Worm (Caenorhabditis elegans) whole organism, midembryonic: ENCODE data around the gene Y71H10B.1.

ENCODE experiments used
- cog-1 ChIP-seq: sonication (generic microtip); optimal IDR thresholded peaks from 2 replicates; lab custom pipeline; 2016; ENCODE audit warnings: missing genetic modification characterization, missing compliant biosample characterization
- klf-2 ChIP-seq: fragments of 200-800 bp; sonication (Bioruptor generic); conservative IDR thresholded peaks from 2 replicates; pipeline ENCODE4 v1.3.6; 2022; ENCODE audit warnings: missing genetic modification reagents, missing genetic modification characterization, missing compliant biosample characterization
- med-1 ChIP-seq: sonication (generic microtip); optimal IDR thresholded peaks from 2 replicates; lab custom pipeline; 2017; ENCODE audit warnings: missing genetic modification characterization, mild to moderate bottlenecking, missing compliant biosample characterization, antibody characterized with exemption, missing genetic modification reagents; ENCODE audit not compliant: insufficient read depth
- ztf-23 ChIP-seq: fragments of 200-800 bp; sonication (Bioruptor generic); IDR thresholded peaks from 2 replicates; pipeline ENCODE4 v1.3.6; 2022; ENCODE audit warnings: missing genetic modification reagents, missing genetic modification characterization, missing compliant biosample characterization

- TF ChIP-seq cog-1 (no peak), med-1 (GFP tag; lab: Kevin White, UChicago) (no peak), klf-2 (no peak), ztf-23 (GFP tag; lab: Robert Waterston, UW) (no peak)
These were observed 22.3 kb upstream of the Y71H10B.1 start, which contains the start of gene comt-1 for ce11 chrX:2862372-2862771.
